Worm (Caenorhabditis elegans) whole organism, mixed stage, embryonic: ENCODE measurements around the gene scl-1.

Source experiments
- lin-32 ChIP-seq: fragments of 200-800 bp; sonication (Bioruptor generic); optimal IDR thresholded peaks from 2 replicates; lab custom pipeline; 2018; ENCODE audit warnings: mild to moderate bottlenecking, missing genetic modification characterization, missing compliant biosample characterization
- mep-1 ChIP-seq: fragments of 150-350 bp; optimal IDR thresholded peaks from 2 replicates; lab custom pipeline; 2017; ENCODE audit warnings: missing biosample characterization, missing genetic modification reagents, missing genetic modification characterization, inconsistent platforms
- nhr-76 ChIP-seq: sonication (generic microtip); optimal IDR thresholded peaks from 2 replicates; lab custom pipeline; 2017; ENCODE audit warnings: missing biosample characterization, missing genetic modification characterization
- snpc-4 ChIP-seq: fragments of 150-350 bp; optimal IDR thresholded peaks from 2 replicates; lab custom pipeline; 2014; ENCODE audit warnings: missing biosample characterization, missing genetic modification characterization
- unc-62 ChIP-seq: fragments of 150-350 bp; optimal IDR thresholded peaks from 2 replicates; lab custom pipeline; 2014; ENCODE audit warnings: missing biosample characterization, missing genetic modification reagents, missing genetic modification characterization

ce11 chrIV:13048157-13048556 is 8.0 kb upstream of the scl-1 start, which contains the start of gene scl-10:
- TF ChIP-seq lin-32: no peak
- TF ChIP-seq nhr-76: no peak
- no peak for TF ChIP-seq mep-1 (tag; lab: Kevin White, UChicago)
- no peak for TF ChIP-seq snpc-4 (tag; lab: Kevin White, UChicago)
- no peak for TF ChIP-seq unc-62 (GFP tag; lab: Kevin White, UChicago)
